Worm (Caenorhabditis elegans): ENCODE measurements around the gene F59B1.4.

Gene F59B1.4

DNA sequence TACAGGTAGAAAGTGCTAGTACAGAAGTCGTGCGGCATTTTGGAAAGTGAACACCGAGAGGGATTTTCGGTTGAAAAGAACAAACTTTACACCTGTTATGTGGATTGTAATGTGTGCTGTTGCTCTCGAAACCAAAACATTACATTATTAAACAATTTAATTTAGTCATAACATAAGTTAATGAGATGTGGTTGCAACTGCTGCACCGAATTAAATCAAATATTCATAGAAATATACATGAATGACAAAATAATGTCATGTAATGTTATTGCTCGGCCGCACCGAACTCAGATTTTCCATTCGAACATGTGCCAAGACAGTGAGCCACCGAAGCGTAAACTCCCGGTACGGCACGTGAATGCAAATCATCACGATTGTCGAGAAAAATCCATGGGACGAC is 31.9 kb downstream of the F59B1.4 start, which contains the start of gene srh-213:
Gene srh-213 (minus strand): TSS at position 101 of the 400 bp plus-strand sequence.
- TF ChIP-seq egl-27 (tag; optimal IDR thresholded peaks at IDR 0.05): no peak
- TF ChIP-seq pqm-1 (tag; optimal IDR thresholded peaks at IDR 0.05): no peak
- TF ChIP-seq egl-5 (tag; optimal IDR thresholded peaks at IDR 0.05): no peak
- TF ChIP-seq nfya-1 (tag; optimal IDR thresholded peaks at IDR 0.05; ENCODE audit: insufficient read depth): no peak
- TF ChIP-seq pha-4 (tag; optimal IDR thresholded peaks at IDR 0.05): no peak
- TF ChIP-seq elt-1 (tag; optimal IDR thresholded peaks at IDR 0.05): no peak
- TF ChIP-seq elt-3 (tag; optimal IDR thresholded peaks at IDR 0.05): no peak
- TF ChIP-seq ceh-28 (tag; optimal IDR thresholded peaks at IDR 0.05): no peak
- no peak for TF ChIP-seq hmg-11 (tag; optimal IDR thresholded peaks at IDR 0.05)
- no peak for TF ChIP-seq ceh-9 (tag; optimal IDR thresholded peaks at IDR 0.05)
- no peak for TF ChIP-seq nhr-23 (tag; optimal IDR thresholded peaks at IDR 0.05)
- no peak for TF ChIP-seq aly-2 (tag; optimal IDR thresholded peaks at IDR 0.05)
- no peak for TF ChIP-seq mml-1 (tag; optimal IDR thresholded peaks at IDR 0.05)
- TF ChIP-seq fkh-2 (tag; optimal IDR thresholded peaks at IDR 0.05): no peak

DNA sequence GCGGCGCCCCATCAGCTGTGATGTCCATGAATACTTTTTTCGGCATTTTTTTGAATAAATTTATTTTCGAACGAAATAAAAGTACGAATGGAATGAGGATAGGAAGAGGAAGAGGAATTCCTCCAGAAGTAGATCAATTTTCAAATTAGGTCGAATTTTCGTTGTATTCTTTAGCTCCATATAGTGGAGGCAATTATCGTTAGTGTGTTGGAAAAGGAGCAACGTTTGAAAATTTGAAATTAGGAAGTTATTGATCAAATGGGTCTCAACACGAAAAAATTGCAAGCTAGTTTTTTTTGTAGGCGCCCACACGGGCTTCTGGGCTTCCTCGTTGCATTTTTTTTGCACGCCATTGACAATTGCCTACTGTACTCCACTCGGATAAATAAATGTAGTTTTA is 34.7 kb downstream of the F59B1.4 start, which contains the start of gene T22F3.12:
Gene T22F3.12 (minus strand): TSS at position 101 of the 400 bp plus-strand sequence.
- no peak for TF ChIP-seq pqm-1 (tag; optimal IDR thresholded peaks at IDR 0.05)
- TF ChIP-seq daf-12 (tag; optimal IDR thresholded peaks at IDR 0.05): no peak
- TF ChIP-seq ceh-82 (tag; optimal IDR thresholded peaks at IDR 0.05): no peak
- TF ChIP-seq lin-39 (tag; optimal IDR thresholded peaks at IDR 0.05): no peak
- TF ChIP-seq ZK546.5 (tag; optimal IDR thresholded peaks at IDR 0.05): no peak
- TF ChIP-seq nhr-28 (tag; optimal IDR thresholded peaks at IDR 0.05): no peak
- no peak for TF ChIP-seq tbx-2 (tag; optimal IDR thresholded peaks at IDR 0.05)
- TF ChIP-seq fkh-2 (tag; optimal IDR thresholded peaks at IDR 0.05): no peak
- TF ChIP-seq zag-1 (tag; optimal IDR thresholded peaks at IDR 0.05): no peak
- no peak for TF ChIP-seq nhr-11 (tag; optimal IDR thresholded peaks at IDR 0.05)
- TF ChIP-seq elt-2 (tag; optimal IDR thresholded peaks at IDR 0.05): no peak
- no peak for TF ChIP-seq nhr-25 (tag; optimal IDR thresholded peaks at IDR 0.05)

DNA sequence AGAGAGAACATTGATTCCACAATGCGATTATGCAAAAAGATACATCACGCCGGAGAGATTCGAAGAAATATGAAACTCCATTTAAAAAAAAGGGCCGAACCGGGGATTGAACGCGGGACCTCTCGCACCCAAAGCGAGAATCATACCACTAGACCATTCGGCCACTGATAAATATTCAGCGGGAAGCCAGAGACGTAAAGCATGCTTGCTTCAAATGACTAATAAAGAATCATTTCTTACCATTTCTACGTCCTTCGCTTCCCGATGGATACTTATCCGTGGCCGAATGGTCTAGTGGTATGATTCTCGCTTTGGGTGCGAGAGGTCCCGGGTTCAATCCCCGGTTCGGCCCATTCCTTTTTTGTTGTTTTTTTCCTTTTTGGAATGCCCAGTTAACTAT is 38.6 kb downstream of the F59B1.4 start:
- TF ChIP-seq nhr-12 (tag; optimal IDR thresholded peaks at IDR 0.05) (no peak), nhr-43 (tag; optimal IDR thresholded peaks at IDR 0.05; ENCODE audit: poor library complexity, severe bottlenecking) (peak; percentile 60), nhr-67 (tag; optimal IDR thresholded peaks at IDR 0.05) (no peak), mdl-1 (tag; optimal IDR thresholded peaks at IDR 0.05) (no peak), skn-1 (tag; optimal IDR thresholded peaks at IDR 0.05) (no peak), egl-27 (tag; optimal IDR thresholded peaks at IDR 0.05) (no peak), nhr-25 (tag; optimal IDR thresholded peaks at IDR 0.05) (no peak), nfya-1 (tag; optimal IDR thresholded peaks at IDR 0.05; ENCODE audit: insufficient read depth) (peak; percentile 5), ceh-82 (tag; optimal IDR thresholded peaks at IDR 0.05) (no peak), nhr-11 (tag; optimal IDR thresholded peaks at IDR 0.05) (no peak), daf-12 (tag; optimal IDR thresholded peaks at IDR 0.05) (no peak), nhr-237 (tag; optimal IDR thresholded peaks at IDR 0.05) (no peak), jun-1 (tag; optimal IDR thresholded peaks at IDR 0.05) (no peak)

DNA sequence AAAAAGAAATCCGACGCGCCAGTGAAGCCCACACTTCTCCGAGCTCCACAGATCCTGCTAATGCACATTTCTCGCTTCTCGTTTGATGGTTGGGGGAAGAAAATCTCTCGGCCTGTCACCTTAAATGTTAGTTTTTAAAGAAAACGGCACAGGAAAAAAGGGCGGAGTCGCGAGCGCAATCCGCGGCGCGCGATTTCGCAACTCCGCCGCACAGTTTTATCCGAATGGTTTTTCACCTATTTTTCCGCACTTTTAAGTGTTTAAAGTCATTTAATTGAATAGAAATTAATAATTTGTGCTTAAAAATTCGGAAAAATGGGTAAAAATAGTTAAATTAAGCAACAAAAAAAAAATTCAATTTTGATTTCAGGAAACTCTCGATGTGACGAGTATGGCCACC is 39.2 kb downstream of the F59B1.4 start:
- peak; percentile 33 for TF ChIP-seq nfya-1 (tag; optimal IDR thresholded peaks at IDR 0.05; ENCODE audit: insufficient read depth)
- peak; percentile 10 for TF ChIP-seq pqm-1 (tag; optimal IDR thresholded peaks at IDR 0.05)
- no peak for TF ChIP-seq nhr-77 (tag; optimal IDR thresholded peaks at IDR 0.05)
- no peak for TF ChIP-seq eor-1 (tag; optimal IDR thresholded peaks at IDR 0.05)
- peak; percentile 24 for TF ChIP-seq pha-4 (tag; optimal IDR thresholded peaks at IDR 0.05)
- TF ChIP-seq snpc-4 (tag; optimal IDR thresholded peaks at IDR 0.05): no peak
- no peak for TF ChIP-seq ztf-4 (tag; optimal IDR thresholded peaks at IDR 0.05)
- TF ChIP-seq aly-2 (tag; optimal IDR thresholded peaks at IDR 0.05): no peak
- TF ChIP-seq ama-1 (optimal IDR thresholded peaks at IDR 0.05): no peak
- peak; percentile 17 for TF ChIP-seq nhr-23 (tag; optimal IDR thresholded peaks at IDR 0.05)
- TF ChIP-seq elt-2 (tag; optimal IDR thresholded peaks at IDR 0.05): peak; percentile 20
- no peak for TF ChIP-seq ceh-9 (tag; optimal IDR thresholded peaks at IDR 0.05)
- no peak for TF ChIP-seq nhr-76 (tag; optimal IDR thresholded peaks at IDR 0.05)
- peak; percentile 11 for TF ChIP-seq hmg-11 (tag; optimal IDR thresholded peaks at IDR 0.05)
- peak; percentile 1 for TF ChIP-seq nhr-43 (tag; optimal IDR thresholded peaks at IDR 0.05; ENCODE audit: poor library complexity, severe bottlenecking)

Measured in whole organism, L3 larva.